Fruit fly (Drosophila melanogaster) whole organism, prepupa: ENCODE data around the gene CG44006.

Source experiments
- Blimp-1 ChIP-seq: fragments of 200-800 bp; sonication (Bioruptor generic); optimal IDR thresholded peaks from 3 replicates; lab custom pipeline; 2017; ENCODE audit warnings: missing biosample characterization, missing genetic modification characterization, mild to moderate bottlenecking, moderate library complexity, missing genetic modification reagents
- CG10631 ChIP-seq: fragments of 200-800 bp; sonication (Bioruptor generic); optimal IDR thresholded peaks from 2 replicates; lab custom pipeline; 2016; ENCODE audit warnings: missing biosample characterization, missing genetic modification characterization
- CG10669 ChIP-seq: fragments of 200-800 bp; sonication (Bioruptor generic); optimal IDR thresholded peaks from 3 replicates; lab custom pipeline; 2018; ENCODE audit warnings: missing biosample characterization, mild to moderate bottlenecking, missing genetic modification characterization, moderate library complexity
- CG11294 ChIP-seq: fragments of 200-800 bp; sonication (Bioruptor generic); IDR thresholded peaks from 2 replicates; pipeline ENCODE4 v1.3.6; 2022; ENCODE audit warnings: missing biosample characterization, missing genetic modification characterization
- CG11762 ChIP-seq: fragments of 200-800 bp; sonication (Bioruptor generic); optimal IDR thresholded peaks from 3 replicates; lab custom pipeline; 2016; ENCODE audit warnings: missing biosample characterization, missing genetic modification characterization; ENCODE audit not compliant: insufficient read depth
- CG11902 ChIP-seq: fragments of 200-800 bp; sonication (Bioruptor generic); optimal IDR thresholded peaks from 3 replicates; lab custom pipeline; 2016; ENCODE audit warnings: missing biosample characterization, missing genetic modification characterization
- CG1621 ChIP-seq: fragments of 200-800 bp; sonication (Bioruptor generic); optimal IDR thresholded peaks from 3 replicates; lab custom pipeline; 2018; ENCODE audit warnings: missing biosample characterization, mild to moderate bottlenecking, missing genetic modification characterization
- CG16779 ChIP-seq: fragments of 200-800 bp; sonication (Bioruptor generic); optimal IDR thresholded peaks from 3 replicates; lab custom pipeline; 2017; ENCODE audit warnings: missing biosample characterization, mild to moderate bottlenecking, missing genetic modification characterization
- CG3032 ChIP-seq: fragments of 200-800 bp; optimal IDR thresholded peaks from 2 replicates; lab custom pipeline; 2019; ENCODE audit warnings: missing biosample characterization, mild to moderate bottlenecking, missing genetic modification characterization, moderate library complexity
- CG32006 ChIP-seq: fragments of 200-800 bp; sonication (Bioruptor generic); optimal IDR thresholded peaks from 3 replicates; lab custom pipeline; 2017; ENCODE audit warnings: missing biosample characterization, mild to moderate bottlenecking, missing genetic modification characterization
- CG3919 ChIP-seq: fragments of 200-800 bp; sonication (Bioruptor generic); optimal IDR thresholded peaks from 3 replicates; lab custom pipeline; 2016; ENCODE audit warnings: missing biosample characterization, missing genetic modification characterization
- CG6163 ChIP-seq: fragments of 200-800 bp; sonication (Bioruptor generic); IDR thresholded peaks from 3 replicates; pipeline ENCODE4 v1.3.6; 2022; ENCODE audit warnings: missing biosample characterization, missing genetic modification characterization
- CG6276 ChIP-seq: fragments of 200-800 bp; sonication (Bioruptor generic); optimal IDR thresholded peaks from 2 replicates; lab custom pipeline; 2017; ENCODE audit warnings: missing biosample characterization, mild to moderate bottlenecking, missing genetic modification characterization
- CG6792 ChIP-seq: fragments of 200-800 bp; sonication (Bioruptor generic); optimal IDR thresholded peaks from 3 replicates; lab custom pipeline; 2016; ENCODE audit warnings: missing biosample characterization, missing genetic modification characterization
- CG6854 ChIP-seq: fragments of 200-800 bp; sonication (Bioruptor generic); optimal IDR thresholded peaks from 2 replicates; lab custom pipeline; 2017; ENCODE audit warnings: missing biosample characterization, mild to moderate bottlenecking, missing genetic modification characterization
- CG7368 ChIP-seq: fragments of 200-800 bp; sonication (Bioruptor generic); optimal IDR thresholded peaks from 3 replicates; lab custom pipeline; 2016; ENCODE audit warnings: missing biosample characterization, missing genetic modification characterization
- CG8119 ChIP-seq: fragments of 200-800 bp; sonication (Bioruptor generic); IDR thresholded peaks from 3 replicates; pipeline ENCODE4 v1.3.6; 2022; ENCODE audit warnings: missing biosample characterization, missing genetic modification characterization
- CG8319 ChIP-seq: fragments of 200-800 bp; sonication (Bioruptor generic); optimal IDR thresholded peaks from 3 replicates; lab custom pipeline; 2016; ENCODE audit warnings: missing biosample characterization, missing genetic modification characterization
- CG8632 ChIP-seq: fragments of 200-800 bp; sonication (Bioruptor generic); optimal IDR thresholded peaks from 3 replicates; lab custom pipeline; 2016; ENCODE audit warnings: missing biosample characterization, missing genetic modification characterization
- CG9139 ChIP-seq: fragments of 200-800 bp; sonication (Bioruptor generic); optimal IDR thresholded peaks from 3 replicates; lab custom pipeline; 2017; ENCODE audit warnings: missing biosample characterization, mild to moderate bottlenecking, missing genetic modification characterization
- Eip75B ChIP-seq: fragments of 200-800 bp; sonication (Bioruptor generic); optimal IDR thresholded peaks from 3 replicates; lab custom pipeline; 2016; ENCODE audit warnings: missing biosample characterization, missing genetic modification characterization
- Eip78C ChIP-seq: fragments of 200-800 bp; sonication (Bioruptor generic); peaks from one replicate; lab custom pipeline; 2016; ENCODE audit warnings: missing biosample characterization, missing genetic modification characterization
- Eip93F ChIP-seq: fragments of 200-800 bp; sonication (Bioruptor generic); optimal IDR thresholded peaks from 2 replicates; lab custom pipeline; 2016; ENCODE audit warnings: missing biosample characterization, mild to moderate bottlenecking, missing genetic modification characterization
- Ets21C ChIP-seq: fragments of 200-800 bp; sonication (Bioruptor generic); optimal IDR thresholded peaks from 3 replicates; lab custom pipeline; 2016; ENCODE audit warnings: missing biosample characterization, missing genetic modification characterization
- Ets96B ChIP-seq: fragments of 200-800 bp; optimal IDR thresholded peaks from 2 replicates; lab custom pipeline; 2019; ENCODE audit warnings: missing biosample characterization, mild to moderate bottlenecking, missing genetic modification characterization, moderate library complexity
- Gug ChIP-seq: fragments of 200-800 bp; sonication (Bioruptor generic); IDR thresholded peaks from 2 replicates; pipeline ENCODE4 v1.3.6; 2022; ENCODE audit warnings: missing biosample characterization, missing genetic modification characterization
- Hr39 ChIP-seq: fragments of 200-800 bp; sonication (Bioruptor generic); optimal IDR thresholded peaks from 2 replicates; lab custom pipeline; 2016; ENCODE audit warnings: missing biosample characterization, missing genetic modification characterization
- Hr4 ChIP-seq: fragments of 200-800 bp; sonication (Bioruptor generic); optimal IDR thresholded peaks from 3 replicates; lab custom pipeline; 2016; ENCODE audit warnings: missing biosample characterization, missing genetic modification characterization
- Met ChIP-seq: fragments of 200-800 bp; sonication (Bioruptor generic); optimal IDR thresholded peaks from 3 replicates; lab custom pipeline; 2016; ENCODE audit warnings: missing biosample characterization, missing genetic modification characterization
- OdsH ChIP-seq: fragments of 200-800 bp; sonication (Bioruptor generic); optimal IDR thresholded peaks from 3 replicates; lab custom pipeline; 2016; ENCODE audit warnings: missing biosample characterization, missing genetic modification characterization
- Smox ChIP-seq: fragments of 200-800 bp; sonication (Bioruptor generic); optimal IDR thresholded peaks from 3 replicates; lab custom pipeline; 2016; ENCODE audit warnings: missing biosample characterization, missing genetic modification characterization
- Sox102F ChIP-seq: fragments of 200-800 bp; sonication (Bioruptor generic); optimal IDR thresholded peaks from 2 replicates; lab custom pipeline; 2016; ENCODE audit warnings: missing biosample characterization, mild to moderate bottlenecking, missing genetic modification characterization
- Sox14 ChIP-seq: fragments of 200-800 bp; sonication (Bioruptor generic); optimal IDR thresholded peaks from 3 replicates; lab custom pipeline; 2016; ENCODE audit warnings: missing biosample characterization, missing genetic modification characterization
- achi ChIP-seq: fragments of 200-800 bp; sonication (Bioruptor generic); optimal IDR thresholded peaks from 3 replicates; lab custom pipeline; 2016; ENCODE audit warnings: missing biosample characterization, missing genetic modification characterization
- acj6 ChIP-seq: fragments of 200-800 bp; sonication (Bioruptor generic); optimal IDR thresholded peaks from 3 replicates; lab custom pipeline; 2016; ENCODE audit warnings: missing biosample characterization, missing genetic modification characterization
- cyc ChIP-seq: fragments of 200-800 bp; sonication (Bioruptor generic); optimal IDR thresholded peaks from 3 replicates; lab custom pipeline; 2016; ENCODE audit warnings: missing biosample characterization, missing genetic modification characterization
- eg ChIP-seq: fragments of 200-800 bp; sonication (Bioruptor generic); IDR thresholded peaks from 3 replicates; pipeline ENCODE4 v1.3.6; 2022; ENCODE audit warnings: missing biosample characterization, missing genetic modification characterization
- fd59A ChIP-seq: fragments of 200-800 bp; sonication (Bioruptor generic); optimal IDR thresholded peaks from 2 replicates; lab custom pipeline; 2017; ENCODE audit warnings: missing biosample characterization, mild to moderate bottlenecking, missing genetic modification characterization, missing genetic modification reagents
- fd85E ChIP-seq: fragments of 200-800 bp; sonication (Bioruptor generic); optimal IDR thresholded peaks from 3 replicates; lab custom pipeline; 2016; ENCODE audit warnings: missing biosample characterization, missing genetic modification characterization
- fkh ChIP-seq: fragments of 200-800 bp; sonication (Bioruptor generic); optimal IDR thresholded peaks from 3 replicates; lab custom pipeline; 2017; ENCODE audit warnings: missing biosample characterization, mild to moderate bottlenecking, missing genetic modification characterization, moderate library complexity
- net ChIP-seq: fragments of 200-800 bp; sonication (Bioruptor generic); optimal IDR thresholded peaks from 3 replicates; lab custom pipeline; 2016; ENCODE audit warnings: missing biosample characterization, missing genetic modification characterization
- pdm3 ChIP-seq: fragments of 200-800 bp; sonication (Bioruptor generic); optimal IDR thresholded peaks from 3 replicates; lab custom pipeline; 2016; ENCODE audit warnings: missing biosample characterization, missing genetic modification characterization
- salr ChIP-seq, 2 experiments: fragments of 200-800 bp; sonication (Bioruptor generic); optimal IDR thresholded peaks; 3 replicates each; lab custom pipeline; 2016 to 2018; ENCODE audit warnings: missing biosample characterization in 2 of 2, missing genetic modification characterization in 2 of 2, mild to moderate bottlenecking in 1 of 2
- spab ChIP-seq: fragments of 200-800 bp; sonication (Bioruptor generic); optimal IDR thresholded peaks from 2 replicates; lab custom pipeline; 2017; ENCODE audit warnings: missing biosample characterization, mild to moderate bottlenecking, missing genetic modification characterization, missing genetic modification reagents
- ss ChIP-seq, 2 experiments: fragments of 200-800 bp; sonication (Bioruptor generic); optimal IDR thresholded peaks; 2 replicates in 1 of 2; 3 replicates in 1 of 2; lab custom pipeline; 2017 to 2018; ENCODE audit warnings: mild to moderate bottlenecking in 2 of 2, missing biosample characterization in 2 of 2, missing genetic modification characterization in 2 of 2, moderate library complexity in 1 of 2
- svp ChIP-seq: fragments of 200-800 bp; sonication (Bioruptor generic); peaks from one replicate; lab custom pipeline; 2016; ENCODE audit warnings: missing biosample characterization, missing genetic modification characterization
- topi ChIP-seq: fragments of 200-800 bp; sonication (Bioruptor generic); optimal IDR thresholded peaks from 3 replicates; lab custom pipeline; 2016; ENCODE audit warnings: missing biosample characterization, missing genetic modification characterization
- vri ChIP-seq: fragments of 200-800 bp; sonication (Bioruptor generic); optimal IDR thresholded peaks from 3 replicates; lab custom pipeline; 2016; ENCODE audit warnings: missing biosample characterization, mild to moderate bottlenecking, missing genetic modification characterization

The CG44006 gene

DNA sequence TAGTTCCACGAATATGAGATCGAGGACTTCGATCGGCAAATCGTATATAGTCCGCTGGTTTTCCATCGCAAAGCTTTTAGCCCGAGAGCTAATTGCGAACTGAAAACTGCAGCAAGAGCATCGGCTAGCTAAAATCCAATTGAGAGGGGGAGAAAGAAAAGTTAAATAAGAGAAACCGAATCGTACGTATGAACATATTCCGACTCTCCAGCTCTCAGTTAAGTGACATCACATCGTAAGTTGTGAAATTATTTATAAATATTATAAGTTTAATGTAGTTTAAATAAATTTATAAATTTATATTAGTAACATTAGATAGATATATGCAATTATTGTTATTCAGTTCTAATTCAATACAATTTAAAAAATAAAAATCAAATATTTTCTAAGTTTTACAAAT is at the start of gene CG44006:
CG44006 (minus strand) TSS at position 101 of the 400 bp plus-strand sequence.
- TF ChIP-seq Eip78C (peak; percentile 16), eg (GFP tag; lab: Robert Waterston, UW) (no peak)

dm6 chr3L:18114038-18114926 is 44.3 kb upstream of the CG44006 start:
- TF ChIP-seq CG7368 (peak; percentile 13), CG1621 (no peak), eg (GFP tag; lab: Robert Waterston, UW) (peak; percentile 46), CG8119 (GFP tag; lab: Robert Waterston, UW) (no peak), achi (GFP tag; lab: Kevin White, UChicago) (peak; percentile 61), CG8632 (GFP tag; lab: Kevin White, UChicago) (peak; percentile 71), Eip93F (GFP tag; lab: Kevin White, UChicago) (no peak), pdm3 (peak; percentile 27), fkh (GFP tag; lab: Kevin White, UChicago) (no peak), Ets21C (GFP tag; lab: Kevin White, UChicago) (peak; percentile 6), CG6792 (GFP tag; lab: Kevin White, UChicago) (peak; percentile 55), CG9139 (no peak), ss (GFP tag; optimal IDR thresholded peaks at IDR 0.05; lab: Kevin White, UChicago) (peak in 1 of 2 experiments; percentile 41), topi (peak; percentile 43), Gug (GFP tag; lab: Robert Waterston, UW) (no peak; the same call in 1 of the 2 replicates), Sox14 (GFP tag; lab: Kevin White, UChicago) (peak; percentile 39), CG3032 (tag; lab: Kevin White, UChicago) (peak; percentile 61), CG10669 (GFP tag; lab: Kevin White, UChicago) (peak; percentile 63), CG3919 (GFP tag; lab: Kevin White, UChicago) (peak; percentile 68), Smox (GFP tag; lab: Kevin White, UChicago) (peak; percentile 8), Sox102F (GFP tag; lab: Kevin White, UChicago) (no peak), Ets96B (tag; lab: Kevin White, UChicago) (peak; percentile 51), Blimp-1 (GFP tag; lab: Kevin White, UChicago) (no peak), Eip75B (peak; percentile 32), Met (GFP tag; lab: Kevin White, UChicago) (peak; percentile 64), spab (no peak), CG6163 (GFP tag; lab: Robert Waterston, UW) (peak; percentile 62; the same call in 1 of the 3 replicates), CG11762 (GFP tag; lab: Kevin White, UChicago) (no peak), cyc (GFP tag; lab: Kevin White, UChicago) (peak; percentile 44), OdsH (peak; percentile 49), CG11902 (peak; percentile 8), net (GFP tag; lab: Kevin White, UChicago) (no peak), Hr39 (no peak), CG32006 (GFP tag; lab: Kevin White, UChicago) (peak; percentile 66), fd59A (GFP tag; lab: Kevin White, UChicago) (no peak), salr (GFP tag; optimal IDR thresholded peaks at IDR 0.05; lab: Kevin White, UChicago) (peak in 1 of 2 experiments; percentile 4), vri (GFP tag; lab: Kevin White, UChicago) (peak; percentile 69), svp (peak; percentile 90), CG16779 (tag; lab: Kevin White, UChicago) (no peak), CG11294 (GFP tag; lab: Robert Waterston, UW) (no peak), Eip78C (peak; percentile 79), fd85E (GFP tag; lab: Kevin White, UChicago) (no peak), CG8319 (no peak), acj6 (GFP tag; lab: Kevin White, UChicago) (peak; percentile 57), CG10631 (GFP tag; lab: Kevin White, UChicago) (peak; percentile 55), CG6854 (GFP tag; lab: Kevin White, UChicago) (no peak), Hr4 (GFP tag; lab: Kevin White, UChicago) (peak; percentile 42), CG6276 (GFP tag; lab: Kevin White, UChicago) (no peak)
